Worm (Caenorhabditis elegans) whole organism, L1 larva: ENCODE results near the gene kars-1.

Experiments used
- mdl-1 ChIP-seq, 2 experiments: fragments of 150-350 bp; optimal IDR thresholded peaks; 2 replicates each; lab custom pipeline; 2014 to 2017; ENCODE audit warnings: missing biosample characterization in 2 of 2, missing genetic modification characterization in 2 of 2, inconsistent platforms in 1 of 2
- unc-62 ChIP-seq: fragments of 150-350 bp; optimal IDR thresholded peaks from 2 replicates; lab custom pipeline; 2014; ENCODE audit warnings: missing biosample characterization, missing genetic modification reagents, missing genetic modification characterization

- TF ChIP-seq unc-62 (GFP tag; lab: Kevin White, UChicago) (no peak), mdl-1 (tag; optimal IDR thresholded peaks at IDR 0.05; lab: Kevin White, UChicago) (no peak)
Observed at ce11 chrII:7119525-7119924, 47.3 kb upstream of the kars-1 start.
